Worm (Caenorhabditis elegans) whole organism, L4 larva: ENCODE data around the gene Y75B8A.24.

Experiments used
- aha-1 ChIP-seq: fragments of 150-350 bp; peaks from one replicate; lab custom pipeline; 2014; ENCODE audit warnings: missing biosample characterization, missing genetic modification characterization
- pha-4 ChIP-seq, 2 experiments: fragments of 150-350 bp in 1 of 2; fragments of 200-800 bp in 1 of 2; sonication (Bioruptor generic) in 1 of 2; IDR thresholded peaks in 1 of 2; optimal IDR thresholded peaks in 1 of 2; 2 replicates each; pipeline versions ENCODE4 v1.3.6 to Lab custom; 2014 to 2022; ENCODE audit warnings: missing genetic modification characterization in 2 of 2, missing genetic modification reagents in 2 of 2, missing biosample characterization in 1 of 2, missing compliant biosample characterization in 1 of 2

The Y75B8A.24 gene

DNA sequence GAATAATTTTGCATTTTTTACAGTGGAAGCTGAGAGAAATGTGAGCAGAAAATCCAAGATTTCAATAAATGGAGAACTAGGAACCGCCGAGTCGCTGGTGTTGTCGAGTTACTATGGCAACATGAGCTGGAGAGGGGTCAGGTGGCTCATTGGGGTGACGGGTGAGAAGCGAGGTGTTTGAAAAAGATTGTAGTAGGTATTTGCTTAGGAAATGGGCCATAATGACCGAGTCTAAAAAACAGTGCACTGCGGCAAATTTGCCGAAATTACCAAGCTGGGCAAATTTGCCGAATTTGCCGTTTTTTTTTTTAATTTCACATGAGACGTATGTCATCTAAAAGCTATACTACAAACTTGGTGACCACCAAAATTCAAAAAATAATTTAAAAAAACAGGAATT, 71.1 kb downstream of the Y75B8A.24 start, which contains the start of gene osm-12:
Gene osm-12, minus strand, starts transcription at position 101 of the 400 bp plus-strand sequence.
- no peak for TF ChIP-seq pha-4 (GFP tag; IDR thresholded peaks at IDR 0.05; lab: Robert Waterston, UW)
- TF ChIP-seq pha-4 (tag; optimal IDR thresholded peaks at IDR 0.05; lab: Kevin White, UChicago): no peak
- peak; percentile 71 for TF ChIP-seq aha-1
- TF ChIP-seq, all 104 proteins: peak for 1
